Fruit fly (Drosophila melanogaster): ENCODE data around the gene U2af38.
A peak's percentile ranks its signal among the peaks of the same experiment; 100 is the strongest.

U2af38 gene

dm6 chr2L:267441-268089, 26.9 kb downstream of the U2af38 start, which contains the start of gene CG17075 (continued):
- TF ChIP-seq chm (GFP tag; IDR thresholded peaks at IDR 0.05), result peak; percentile 73; the same call in 1 of the 2 replicates
- TF ChIP-seq mam (GFP tag; optimal IDR thresholded peaks at IDR 0.05), result peak; percentile 88
- peak; percentile 97 for TF ChIP-seq Dbx (GFP tag; IDR thresholded peaks at IDR 0.05)
- TF ChIP-seq Pdp1 (GFP tag; optimal IDR thresholded peaks at IDR 0.05), result peak; percentile 85 to 88
- peak; percentile 28 for TF ChIP-seq Sry-δ (GFP tag; optimal IDR thresholded peaks at IDR 0.05)
- peak; percentile 73 for TF ChIP-seq kah (GFP tag; optimal IDR thresholded peaks at IDR 0.05)
- no peak for TF ChIP-seq yki (optimal IDR thresholded peaks at IDR 0.05)
- TF ChIP-seq salm (tag; optimal IDR thresholded peaks at IDR 0.05), result peak; percentile 83
- TF ChIP-seq prd (optimal IDR thresholded peaks at IDR 0.05), result no peak
- TF ChIP-seq prd (GFP tag; IDR thresholded peaks at IDR 0.05), result peak; percentile 95
- TF ChIP-seq Hmx (GFP tag; optimal IDR thresholded peaks at IDR 0.05), result peak; percentile 72
- no peak for TF ChIP-seq eve (GFP tag; optimal IDR thresholded peaks at IDR 0.05)
- TF ChIP-seq Poxn (GFP tag; IDR thresholded peaks at IDR 0.05), result peak; percentile 83
- TF ChIP-seq Jarid2 (GFP tag; optimal IDR thresholded peaks at IDR 0.05), result peak; percentile 78
- peak; percentile 72 for TF ChIP-seq abd-A (tag; optimal IDR thresholded peaks at IDR 0.05)
- TF ChIP-seq CG4328 (GFP tag; optimal IDR thresholded peaks at IDR 0.05), result peak; percentile 81
- peak; percentile 96 for TF ChIP-seq CG17359 (tag; optimal IDR thresholded peaks at IDR 0.05)
- TF ChIP-seq Six4 (GFP tag; optimal IDR thresholded peaks at IDR 0.05), result peak; percentile 86
- peak; percentile 96 for TF ChIP-seq HLH3B (GFP tag; IDR thresholded peaks at IDR 0.05)
- no peak for TF ChIP-seq pros (GFP tag; optimal IDR thresholded peaks at IDR 0.05)
- TF ChIP-seq CG34376 (GFP tag; optimal IDR thresholded peaks at IDR 0.05), result peak; percentile 80
- no peak for TF ChIP-seq HmgD (GFP tag; optimal IDR thresholded peaks at IDR 0.05)
- TF ChIP-seq CG10654 (GFP tag; optimal IDR thresholded peaks at IDR 0.05), result peak; percentile 89
- peak; percentile 94 for TF ChIP-seq CG9727 (GFP tag; optimal IDR thresholded peaks at IDR 0.05)
- TF ChIP-seq CG30403 (GFP tag; optimal IDR thresholded peaks at IDR 0.05), result peak; percentile 96
- TF ChIP-seq CG2678 (tag; optimal IDR thresholded peaks at IDR 0.05), result peak; percentile 97
- TF ChIP-seq sens-2 (GFP tag; IDR thresholded peaks at IDR 0.05), result peak; percentile 82
- peak; percentile 99 for TF ChIP-seq CG5180 (GFP tag; optimal IDR thresholded peaks at IDR 0.05)
- peak; percentile 92 for TF ChIP-seq CG2712 (tag; optimal IDR thresholded peaks at IDR 0.05)
- TF ChIP-seq Doc2 (GFP tag; IDR thresholded peaks at IDR 0.05), result peak; percentile 82
- no peak for TF ChIP-seq nerfin-2 (GFP tag; IDR thresholded peaks at IDR 0.05; ENCODE audit: partially characterized antibody)
- no peak for TF ChIP-seq Dll (GFP tag; IDR thresholded peaks at IDR 0.05; ENCODE audit: partially characterized antibody)
- peak; percentile 94 for TF ChIP-seq gcm (GFP tag; optimal IDR thresholded peaks at IDR 0.05)
- TF ChIP-seq Dip2 (GFP tag; IDR thresholded peaks at IDR 0.05), result no peak; the same call in 1 of the 2 replicates
- no peak for TF ChIP-seq knrl (GFP tag; IDR thresholded peaks at IDR 0.05; ENCODE audit: partially characterized antibody)
- no peak for TF ChIP-seq luna (GFP tag; optimal IDR thresholded peaks at IDR 0.05)
- peak; percentile 91 for TF ChIP-seq phol (tag; optimal IDR thresholded peaks at IDR 0.05)
- TF ChIP-seq ara (GFP tag; IDR thresholded peaks at IDR 0.05), result peak; percentile 88
- TF ChIP-seq scrt (GFP tag; optimal IDR thresholded peaks at IDR 0.05), result peak; percentile 92
- TF ChIP-seq CG10979 (tag; optimal IDR thresholded peaks at IDR 0.05), result peak; percentile 89
- peak; percentile 95 for TF ChIP-seq BtbVII (GFP tag; optimal IDR thresholded peaks at IDR 0.05)
- peak; percentile 64 for TF ChIP-seq Spps (tag; optimal IDR thresholded peaks at IDR 0.05)
- TF ChIP-seq Side (GFP tag; optimal IDR thresholded peaks at IDR 0.05), result peak; percentile 52
- TF ChIP-seq nom (GFP tag; optimal IDR thresholded peaks at IDR 0.05), result peak; percentile 40
- no peak for TF ChIP-seq usp (GFP tag; optimal IDR thresholded peaks at IDR 0.05)
- TF ChIP-seq CG5953 (GFP tag; IDR thresholded peaks at IDR 0.05), result peak; percentile 91
- peak; percentile 95 for TF ChIP-seq E2f1 (GFP tag; IDR thresholded peaks at IDR 0.05)
- TF ChIP-seq CG6813 (GFP tag; optimal IDR thresholded peaks at IDR 0.05), result peak; percentile 89
- peak; percentile 19 for TF ChIP-seq mirr (GFP tag; optimal IDR thresholded peaks at IDR 0.05)
- TF ChIP-seq CG14050 (GFP tag; IDR thresholded peaks at IDR 0.05), result peak; percentile 93
